Fruit fly (Drosophila melanogaster): ENCODE results near the gene Rubicon.

Gene Rubicon

DNA sequence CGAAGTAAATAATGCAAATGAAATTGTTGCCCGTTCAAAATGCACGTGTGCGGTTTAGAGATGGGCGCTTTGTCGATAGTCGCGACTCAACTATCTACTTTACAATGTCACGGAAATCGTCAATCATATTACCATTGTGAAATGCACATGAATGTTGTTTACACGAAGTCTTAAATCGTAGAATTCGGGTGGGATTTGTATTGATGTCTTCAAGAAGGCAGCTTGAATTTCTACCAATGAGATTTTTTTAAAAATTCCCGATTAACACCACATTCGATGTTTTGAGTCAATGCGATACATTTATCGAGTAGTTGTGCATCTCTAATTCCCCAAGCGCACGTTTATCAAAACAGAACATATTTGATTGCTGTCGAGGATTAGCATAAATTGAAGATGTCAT is 43.4 kb downstream of the Rubicon start, which contains the start of gene CG1789 (continued):
- TF ChIP-seq tup (GFP tag; optimal IDR thresholded peaks at IDR 0.05), result no peak
- no peak for TF ChIP-seq pfk (GFP tag; optimal IDR thresholded peaks at IDR 0.05)
- no peak for TF ChIP-seq Meics (GFP tag; optimal IDR thresholded peaks at IDR 0.05)
- no peak for TF ChIP-seq NK7.1 (GFP tag; optimal IDR thresholded peaks at IDR 0.05)
- no peak for TF ChIP-seq Eip74EF (GFP tag; optimal IDR thresholded peaks at IDR 0.05)
- peak; percentile 3 for TF ChIP-seq PHDP (tag; optimal IDR thresholded peaks at IDR 0.05)
- no peak for TF ChIP-seq CG2875 (GFP tag; optimal IDR thresholded peaks at IDR 0.05)
- TF ChIP-seq ttk (GFP tag; IDR thresholded peaks at IDR 0.05), result no peak
- no peak for TF ChIP-seq Aef1 (GFP tag; IDR thresholded peaks at IDR 0.05)
- TF ChIP-seq CG15479 (GFP tag; optimal IDR thresholded peaks at IDR 0.05), result no peak
- no peak for TF ChIP-seq fd64A (GFP tag; optimal IDR thresholded peaks at IDR 0.05)
- TF ChIP-seq pan (optimal IDR thresholded peaks at IDR 0.05), result no peak
- peak in 1 of 2 experiments; percentile 10 for TF ChIP-seq pan (GFP tag; optimal IDR thresholded peaks at IDR 0.05 in 1 of 2, IDR thresholded peaks at IDR 0.05 in 1 of 2)
- no peak for TF ChIP-seq CG5245 (GFP tag; optimal IDR thresholded peaks at IDR 0.05)
- no peak for TF ChIP-seq CG14014 (GFP tag; IDR thresholded peaks at IDR 0.05)
- peak; percentile 23 for TF ChIP-seq Mad (GFP tag; optimal IDR thresholded peaks at IDR 0.05)
- TF ChIP-seq luna (GFP tag; optimal IDR thresholded peaks at IDR 0.05), result no peak
- TF ChIP-seq CG4424 (GFP tag; optimal IDR thresholded peaks at IDR 0.05), result no peak
- no peak for TF ChIP-seq CG17385 (GFP tag; optimal IDR thresholded peaks at IDR 0.05)
- TF ChIP-seq Awh (GFP tag; IDR thresholded peaks at IDR 0.05), result no peak
- TF ChIP-seq CG6272 (GFP tag; IDR thresholded peaks at IDR 0.05), result no peak
- TF ChIP-seq CG18262 (tag; optimal IDR thresholded peaks at IDR 0.05), result no peak
- peak; percentile 67 for TF ChIP-seq Antp (GFP tag; optimal IDR thresholded peaks at IDR 0.05)
- no peak for TF ChIP-seq CG4617 (GFP tag; optimal IDR thresholded peaks at IDR 0.05; ENCODE audit: borderline replicate concordance)
- no peak for TF ChIP-seq cg (GFP tag; optimal IDR thresholded peaks at IDR 0.05)
- no peak for TF ChIP-seq CG11723 (GFP tag; optimal IDR thresholded peaks at IDR 0.05)
- TF ChIP-seq CG2116 (GFP tag; optimal IDR thresholded peaks at IDR 0.05), result peak; percentile 75
- no peak for TF ChIP-seq CTCF (GFP tag; optimal IDR thresholded peaks at IDR 0.05)
- TF ChIP-seq CG10147 (GFP tag; optimal IDR thresholded peaks at IDR 0.05), result no peak
- TF ChIP-seq corto (GFP tag; optimal IDR thresholded peaks at IDR 0.05), result no peak
- no peak for TF ChIP-seq tio (GFP tag; optimal IDR thresholded peaks at IDR 0.05)
- no peak for TF ChIP-seq CG4404 (GFP tag; IDR thresholded peaks at IDR 0.05)
- TF ChIP-seq otp (GFP tag; IDR thresholded peaks at IDR 0.05), result no peak
- TF ChIP-seq pros (GFP tag; optimal IDR thresholded peaks at IDR 0.05), result no peak
- TF ChIP-seq zfh1 (GFP tag; IDR thresholded peaks at IDR 0.05), result no peak
- TF ChIP-seq toy (GFP tag; IDR thresholded peaks at IDR 0.05), result no peak
- no peak for TF ChIP-seq Hr3 (GFP tag; optimal IDR thresholded peaks at IDR 0.05)
- TF ChIP-seq D (optimal IDR thresholded peaks at IDR 0.05), result no peak
- TF ChIP-seq D (GFP tag; optimal IDR thresholded peaks at IDR 0.05), result no peak
- no peak for TF ChIP-seq Optix (GFP tag; IDR thresholded peaks at IDR 0.05)
- TF ChIP-seq ato (GFP tag; IDR thresholded peaks at IDR 0.05; ENCODE audit: partially characterized antibody), result peak; percentile 79
- TF ChIP-seq CG11696 (GFP tag; IDR thresholded peaks at IDR 0.05), result no peak
- no peak for TF ChIP-seq Xbp1 (GFP tag; optimal IDR thresholded peaks at IDR 0.05)
- TF ChIP-seq sqz (GFP tag; optimal IDR thresholded peaks at IDR 0.05), result no peak
- no peak for TF ChIP-seq br (optimal IDR thresholded peaks at IDR 0.05)
- TF ChIP-seq CG15514 (GFP tag; optimal IDR thresholded peaks at IDR 0.05), result peak; percentile 46
- TF ChIP-seq sna (GFP tag; IDR thresholded peaks at IDR 0.05; ENCODE audit: partially characterized antibody), result peak; percentile 92
- TF ChIP-seq Max (GFP tag; optimal IDR thresholded peaks at IDR 0.05), result peak; percentile 71
- TF ChIP-seq chm (GFP tag; IDR thresholded peaks at IDR 0.05), result no peak
- no peak for TF ChIP-seq CG30431 (GFP tag; optimal IDR thresholded peaks at IDR 0.05)
- TF ChIP-seq knrl (GFP tag; IDR thresholded peaks at IDR 0.05; ENCODE audit: partially characterized antibody), result peak; percentile 91
- peak; percentile 34; the same call in 1 of the 2 replicates for TF ChIP-seq CG9215 (GFP tag; IDR thresholded peaks at IDR 0.05)
- TF ChIP-seq CG13296 (GFP tag; optimal IDR thresholded peaks at IDR 0.05), result peak; percentile 30
